Worm (Caenorhabditis elegans) whole organism, L4 larva: ENCODE results near the gene F09F9.5.

Source experiments
- ZK546.5 ChIP-seq, 2 experiments: sonication (generic microtip); optimal IDR thresholded peaks; 2 replicates each; lab custom pipeline; 2017; ENCODE audit warnings: missing biosample characterization in 2 of 2, missing genetic modification characterization in 2 of 2
- aly-2 ChIP-seq: sonication (generic microtip); optimal IDR thresholded peaks from 2 replicates; lab custom pipeline; 2018; ENCODE audit warnings: missing biosample characterization, missing genetic modification characterization
- ama-1 ChIP-seq: fragments of 150-350 bp; optimal IDR thresholded peaks from 2 replicates; lab custom pipeline; 2014; ENCODE audit warnings: inconsistent platforms, mixed read lengths
- ceh-28 ChIP-seq: fragments of 150-350 bp; optimal IDR thresholded peaks from 2 replicates; lab custom pipeline; 2014; ENCODE audit warnings: missing biosample characterization, missing genetic modification reagents, missing genetic modification characterization
- daf-8 ChIP-seq: fragments of 200-800 bp; sonication (Bioruptor generic); IDR thresholded peaks from 2 replicates; pipeline ENCODE4 v1.3.6; 2022; ENCODE audit warnings: missing genetic modification characterization, missing compliant biosample characterization
- dmd-8 ChIP-seq: fragments of 200-800 bp; sonication (Bioruptor generic); IDR thresholded peaks from 2 replicates; pipeline ENCODE4 v1.3.6; 2022; ENCODE audit warnings: missing genetic modification characterization, missing compliant biosample characterization
- fkh-10 ChIP-seq: fragments of 150-350 bp; optimal IDR thresholded peaks from 2 replicates; lab custom pipeline; 2014; ENCODE audit warnings: missing biosample characterization, missing genetic modification reagents, missing genetic modification characterization
- nhr-25 ChIP-seq: sonication (generic microtip); optimal IDR thresholded peaks from 2 replicates; lab custom pipeline; 2017; ENCODE audit warnings: missing genetic modification characterization, mild to moderate bottlenecking, missing compliant biosample characterization, antibody characterized with exemption, moderate library complexity, borderline replicate concordance; ENCODE audit not compliant: insufficient read depth
- nhr-28 ChIP-seq: fragments of 150-350 bp; optimal IDR thresholded peaks from 2 replicates; lab custom pipeline; 2014; ENCODE audit warnings: missing biosample characterization, missing genetic modification characterization
- nhr-6 ChIP-seq: fragments of 150-350 bp; optimal IDR thresholded peaks from 2 replicates; lab custom pipeline; 2014; ENCODE audit warnings: missing biosample characterization, missing genetic modification characterization
- nhr-76 ChIP-seq: fragments of 150-350 bp; optimal IDR thresholded peaks from 2 replicates; lab custom pipeline; 2014; ENCODE audit warnings: missing biosample characterization, missing genetic modification characterization
- unc-62 ChIP-seq, 3 experiments: fragments of 150-350 bp in 1 of 3; sonication (generic microtip); optimal IDR thresholded peaks in 2 of 3; peaks in 1 of 3; 1 replicate in 1 of 3; 2 replicates in 2 of 3; lab custom pipeline; 2014 to 2017; ENCODE audit warnings: missing biosample characterization in 3 of 3, missing genetic modification characterization in 3 of 3, missing genetic modification reagents in 3 of 3, missing genotype in 1 of 3
- zag-1 ChIP-seq: fragments of 150-350 bp; optimal IDR thresholded peaks from 2 replicates; lab custom pipeline; 2014; ENCODE audit warnings: missing biosample characterization, missing genetic modification characterization
- ztf-11 ChIP-seq: fragments of 150-350 bp; optimal IDR thresholded peaks from 2 replicates; lab custom pipeline; 2014; ENCODE audit warnings: missing biosample characterization, missing genetic modification characterization

- no peak for TF ChIP-seq ceh-28 (tag; lab: Kevin White, UChicago)
- no peak for TF ChIP-seq nhr-28 (tag; lab: Kevin White, UChicago)
- no peak for TF ChIP-seq nhr-76
- no peak for TF ChIP-seq ztf-11 (tag; lab: Kevin White, UChicago)
- no peak for TF ChIP-seq aly-2 (tag; lab: Kevin White, UChicago)
- TF ChIP-seq unc-62 (GFP tag; optimal IDR thresholded peaks at IDR 0.05 in 1 of 2; lab: Kevin White, UChicago) = peak in 1 of 2 experiments; percentile 58
- no peak for TF ChIP-seq unc-62 (tag; optimal IDR thresholded peaks at IDR 0.05; lab: Kevin White, UChicago)
- no peak for TF ChIP-seq zag-1 (tag; lab: Kevin White, UChicago)
- TF ChIP-seq daf-8 (GFP tag; lab: Robert Waterston, UW) = no peak
- TF ChIP-seq nhr-25 (tag; lab: Kevin White, UChicago) = peak; percentile 23
- TF ChIP-seq fkh-10 = no peak
- TF ChIP-seq ama-1 = no peak
- no peak for TF ChIP-seq ZK546.5 (tag; optimal IDR thresholded peaks at IDR 0.05; lab: Kevin White, UChicago)
- TF ChIP-seq nhr-6 = no peak
- no peak for TF ChIP-seq dmd-8
Observed at ce11 chrX:4146046-4146445, 28.3 kb downstream of the F09F9.5 start.
